Worm (Caenorhabditis elegans): Measurements from ENCODE around the gene K09G1.2.

DNA sequence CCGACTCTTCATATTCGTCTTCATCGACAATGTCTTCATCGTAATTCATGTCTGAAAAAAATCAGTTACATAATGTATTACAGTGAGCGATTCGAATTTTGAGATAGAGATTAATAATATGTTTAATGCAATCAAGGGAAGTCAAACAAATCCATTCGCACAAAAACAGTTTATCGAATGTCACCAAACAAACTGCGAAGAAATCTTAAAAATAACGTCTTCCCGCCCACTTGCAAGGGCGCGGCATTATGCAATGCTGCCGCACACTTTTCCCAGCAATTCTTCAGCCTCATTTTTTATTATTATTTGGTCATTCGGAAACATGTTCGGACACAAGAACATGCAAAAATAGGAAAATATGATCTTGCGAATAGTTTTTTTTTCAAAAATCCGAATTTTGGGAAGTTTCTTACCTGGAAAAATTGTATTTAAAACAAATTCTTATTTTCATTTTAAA is 46.2 kb upstream of the K09G1.2 start, which contains the start of gene mdf-1:
- TF ChIP-seq nhr-77 (tag; optimal IDR thresholded peaks at IDR 0.05): no peak
- TF ChIP-seq unc-39 (tag; optimal IDR thresholded peaks at IDR 0.05): no peak
- no peak for TF ChIP-seq elt-3 (tag; optimal IDR thresholded peaks at IDR 0.05)
- peak; percentile 55 for TF ChIP-seq pha-4 (tag; optimal IDR thresholded peaks at IDR 0.05)
- TF ChIP-seq ceh-82 (tag; optimal IDR thresholded peaks at IDR 0.05): no peak
- TF ChIP-seq eor-1 (tag; optimal IDR thresholded peaks at IDR 0.05): no peak
- TF ChIP-seq nhr-28 (tag; optimal IDR thresholded peaks at IDR 0.05): no peak
- TF ChIP-seq R02D3.7 (tag; optimal IDR thresholded peaks at IDR 0.05): no peak
- peak; percentile 15 for TF ChIP-seq ztf-4 (tag; optimal IDR thresholded peaks at IDR 0.05)
- TF ChIP-seq elt-2 (tag; optimal IDR thresholded peaks at IDR 0.05): peak; percentile 47
- TF ChIP-seq lin-39 (tag; optimal IDR thresholded peaks at IDR 0.05): peak; percentile 63
- peak; percentile 12 for TF ChIP-seq unc-62 (GFP tag; optimal IDR thresholded peaks at IDR 0.05)
- TF ChIP-seq aly-2 (tag; optimal IDR thresholded peaks at IDR 0.05): no peak

All from whole organism, L3 larva.